Worm (Caenorhabditis elegans): ENCODE data around the gene Y110A2AL.7.
"Not testable (repeated sequence)": the region's sequence is repeated elsewhere in the genome, so short reads cannot be mapped to it uniquely, and the experiment has no call there.

Y110A2AL.7 gene

ce11 chrII:2861385-2862099 lies 18.6 kb upstream of the Y110A2AL.7 start:
- TF ChIP-seq dao-5 (tag; optimal IDR thresholded peaks at IDR 0.05) (peak; percentile 6), W03F9.2 (tag; optimal IDR thresholded peaks at IDR 0.05) (no peak)

DNA sequence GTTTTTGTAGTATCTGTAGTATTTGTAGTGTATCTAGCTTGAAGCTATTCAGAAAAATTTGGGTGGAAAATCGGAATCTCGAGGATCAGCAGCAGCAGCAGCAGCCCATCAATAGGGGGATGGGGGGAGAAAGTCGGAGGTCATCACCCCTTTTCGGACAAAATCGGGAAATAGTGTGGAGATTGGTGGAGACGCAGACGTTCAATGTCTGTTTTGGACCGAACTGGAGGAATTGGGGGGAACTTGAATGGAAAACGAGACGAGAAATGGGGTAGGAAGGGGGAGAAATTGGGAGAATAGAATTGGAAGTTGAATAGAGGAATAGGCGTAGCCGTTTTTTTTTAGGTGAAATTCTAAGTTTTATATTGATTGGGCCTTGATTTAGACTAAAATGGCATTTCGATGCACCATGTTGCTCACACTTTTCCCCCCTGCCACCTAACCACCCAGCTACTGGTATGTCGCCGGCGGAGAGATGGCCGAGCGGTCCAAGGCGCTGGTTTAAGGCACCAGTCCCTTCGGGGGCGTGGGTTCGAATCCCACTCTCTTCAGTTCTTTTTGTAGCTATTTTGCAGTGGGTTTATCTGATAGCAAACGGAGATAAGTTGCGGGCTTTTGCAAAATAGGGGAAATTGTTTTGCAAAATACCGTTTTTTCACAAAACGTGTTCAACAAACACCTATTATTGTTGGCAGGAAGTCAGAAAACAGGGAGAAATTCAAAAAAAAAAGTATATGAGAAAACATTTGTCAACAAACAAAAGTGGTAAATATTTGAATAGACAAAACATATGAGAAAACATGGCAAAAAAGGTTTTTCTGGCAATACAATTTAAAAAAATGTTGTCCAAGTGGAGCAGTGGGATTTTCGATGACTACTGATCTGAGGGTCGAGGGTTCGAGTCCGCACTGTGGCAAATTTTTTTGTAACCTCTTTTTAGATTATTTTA lies 17.2 kb upstream of the Y110A2AL.7 start:
- TF ChIP-seq him-1 (tag; optimal IDR thresholded peaks at IDR 0.05) (no peak), dao-5 (tag; optimal IDR thresholded peaks at IDR 0.05) (peak; percentile 26), W03F9.2 (tag; optimal IDR thresholded peaks at IDR 0.05) (no peak)

- TF ChIP-seq him-1 (tag; optimal IDR thresholded peaks at IDR 0.05) (no peak), dao-5 (tag; optimal IDR thresholded peaks at IDR 0.05) (no peak), W03F9.2 (tag; optimal IDR thresholded peaks at IDR 0.05) (no peak)
Measured at ce11 chrII:2859315-2859714, 16.3 kb upstream of the Y110A2AL.7 start.

- TF ChIP-seq W03F9.2 (tag; optimal IDR thresholded peaks at IDR 0.05) = no peak
- no peak for TF ChIP-seq dao-5 (tag; optimal IDR thresholded peaks at IDR 0.05)
- no peak for TF ChIP-seq him-1 (tag; optimal IDR thresholded peaks at IDR 0.05)
Measured at ce11 chrII:2858851-2859250, 15.9 kb upstream of the Y110A2AL.7 start.

DNA sequence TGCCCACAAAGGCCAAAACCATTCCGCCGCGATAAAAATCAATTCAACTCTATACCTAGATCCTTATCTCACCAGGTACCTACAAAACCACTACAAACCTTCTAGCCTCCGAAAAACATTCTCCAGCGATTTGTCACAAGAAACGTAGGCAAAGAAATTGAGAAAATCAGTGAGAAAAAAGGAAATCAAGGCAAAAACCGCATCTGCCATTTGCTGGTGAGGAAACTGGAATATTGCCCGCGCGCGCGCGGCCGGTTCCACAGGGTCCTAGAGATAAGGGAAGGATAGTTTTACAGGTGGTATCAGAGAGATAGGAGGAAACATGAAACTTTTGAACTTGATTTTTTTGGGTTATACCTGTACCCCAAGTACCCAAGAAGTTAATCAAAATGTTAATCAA lies 14.6 kb upstream of the Y110A2AL.7 start:
- TF ChIP-seq him-1 (tag; optimal IDR thresholded peaks at IDR 0.05) (no peak), W03F9.2 (tag; optimal IDR thresholded peaks at IDR 0.05) (no peak), dao-5 (tag; optimal IDR thresholded peaks at IDR 0.05) (no peak)

DNA sequence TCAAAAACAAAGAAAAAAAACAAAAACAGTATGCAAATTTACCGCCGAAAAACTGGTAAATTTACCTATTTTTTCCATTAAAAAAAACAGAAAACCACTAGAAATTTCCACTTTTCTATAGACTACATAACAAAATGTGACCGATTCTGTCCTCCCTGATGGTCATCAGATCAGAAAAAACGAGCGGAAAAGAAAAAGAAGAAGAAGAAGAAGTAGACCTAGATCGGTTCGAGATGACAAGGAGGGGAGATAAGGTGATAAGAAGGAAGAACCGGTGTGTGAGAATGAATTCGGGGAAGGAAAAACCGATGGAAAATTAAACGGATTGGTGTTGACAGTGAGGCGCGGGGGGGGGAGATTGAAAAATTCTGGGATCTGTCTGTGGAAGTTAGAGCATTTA lies 13.1 kb upstream of the Y110A2AL.7 start:
- no peak for TF ChIP-seq W03F9.2 (tag; optimal IDR thresholded peaks at IDR 0.05)
- no peak for TF ChIP-seq dao-5 (tag; optimal IDR thresholded peaks at IDR 0.05)
- TF ChIP-seq him-1 (tag; optimal IDR thresholded peaks at IDR 0.05) = no peak

DNA sequence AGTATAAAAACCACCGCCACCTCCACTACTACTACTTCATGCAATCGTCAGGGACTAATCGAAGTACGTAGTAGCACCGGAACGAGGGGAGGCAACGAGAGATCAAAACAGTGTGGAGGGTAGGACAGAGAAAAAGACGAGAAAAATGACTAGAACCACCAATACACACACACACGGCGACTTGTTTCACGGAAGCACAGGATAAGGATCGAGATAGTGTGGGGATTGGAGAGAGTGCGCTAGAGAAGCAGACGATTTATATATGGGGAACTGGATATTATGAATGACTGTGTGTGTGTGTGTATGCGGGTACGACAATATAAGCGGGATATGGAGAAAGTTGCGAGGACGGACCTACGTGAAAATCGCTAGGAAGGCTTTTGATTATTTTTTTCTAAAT lies 11.8 kb upstream of the Y110A2AL.7 start:
- TF ChIP-seq dao-5 (tag; optimal IDR thresholded peaks at IDR 0.05) = no peak
- TF ChIP-seq W03F9.2 (tag; optimal IDR thresholded peaks at IDR 0.05) = no peak
- no peak for TF ChIP-seq him-1 (tag; optimal IDR thresholded peaks at IDR 0.05)

DNA sequence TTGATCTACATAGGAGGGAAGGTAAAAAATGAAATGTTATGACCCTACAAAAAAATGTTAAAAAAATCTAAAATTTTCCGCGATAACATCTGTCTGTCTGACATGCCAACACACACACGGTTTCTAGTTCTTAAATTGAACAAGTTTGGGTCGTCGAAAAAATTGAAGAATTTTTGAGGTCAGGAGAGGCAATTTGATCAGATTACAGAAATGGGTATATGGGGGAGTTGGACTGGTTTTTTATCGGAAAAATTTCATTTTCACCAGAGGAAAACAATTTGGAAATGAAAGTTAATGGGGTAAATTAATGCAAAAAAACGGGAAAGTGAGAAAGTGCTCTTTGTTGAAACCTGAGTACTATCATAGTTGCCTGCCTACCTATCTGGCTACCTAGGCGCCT lies 10.8 kb upstream of the Y110A2AL.7 start:
- TF ChIP-seq him-1 (tag; optimal IDR thresholded peaks at IDR 0.05) (no peak), dao-5 (tag; optimal IDR thresholded peaks at IDR 0.05) (no peak), W03F9.2 (tag; optimal IDR thresholded peaks at IDR 0.05) (no peak)

DNA sequence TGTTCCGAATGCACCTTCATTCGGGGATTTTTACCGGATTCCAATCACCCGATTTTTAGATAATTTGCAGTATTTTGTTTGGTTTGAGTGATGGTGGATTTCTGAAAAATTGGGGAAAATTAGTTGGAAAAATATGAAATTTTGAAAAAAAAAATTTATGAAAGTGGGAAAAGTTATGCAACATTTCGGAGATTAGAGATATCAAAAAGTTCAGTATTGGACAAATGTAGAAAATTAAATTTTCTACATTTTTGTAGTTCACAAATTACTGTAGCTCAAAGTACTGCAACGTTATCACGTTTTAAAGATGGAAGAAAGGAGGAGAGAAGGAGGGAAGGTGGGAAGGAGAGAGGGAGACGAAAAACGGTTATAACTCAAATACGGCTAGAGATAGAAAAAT lies 9.5 kb upstream of the Y110A2AL.7 start, which contains the start of gene ptc-3:
TSS of gene ptc-3 (minus strand) at position 101 of the 400 bp plus-strand sequence.
- TF ChIP-seq dao-5 (tag; optimal IDR thresholded peaks at IDR 0.05) (no peak), him-1 (tag; optimal IDR thresholded peaks at IDR 0.05) (no peak)

DNA sequence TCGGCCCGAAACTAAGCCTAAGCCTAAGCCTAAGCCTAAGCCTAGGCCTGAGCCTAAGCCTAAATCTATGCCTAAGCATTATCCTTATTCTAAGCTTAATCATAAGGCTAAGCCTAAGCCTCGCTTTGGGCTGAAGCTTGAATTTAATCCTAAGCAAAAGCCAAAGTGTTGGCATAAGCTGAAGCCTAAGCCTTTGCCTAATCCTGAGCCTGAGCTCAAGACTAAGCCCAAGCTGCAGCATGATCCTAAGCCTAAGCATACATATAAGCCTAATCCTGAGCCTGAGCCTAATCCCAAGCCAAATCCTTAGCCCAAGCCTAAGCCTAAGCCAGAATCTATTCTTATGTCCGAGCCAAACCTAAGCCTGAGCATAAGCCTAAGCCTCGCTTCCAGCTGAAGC lies 3.6 kb upstream of the Y110A2AL.7 start:
- no peak for TF ChIP-seq W03F9.2 (tag; optimal IDR thresholded peaks at IDR 0.05)
- TF ChIP-seq him-1 (tag; optimal IDR thresholded peaks at IDR 0.05) = no peak
- TF ChIP-seq dao-5 (tag; optimal IDR thresholded peaks at IDR 0.05) = no peak

DNA sequence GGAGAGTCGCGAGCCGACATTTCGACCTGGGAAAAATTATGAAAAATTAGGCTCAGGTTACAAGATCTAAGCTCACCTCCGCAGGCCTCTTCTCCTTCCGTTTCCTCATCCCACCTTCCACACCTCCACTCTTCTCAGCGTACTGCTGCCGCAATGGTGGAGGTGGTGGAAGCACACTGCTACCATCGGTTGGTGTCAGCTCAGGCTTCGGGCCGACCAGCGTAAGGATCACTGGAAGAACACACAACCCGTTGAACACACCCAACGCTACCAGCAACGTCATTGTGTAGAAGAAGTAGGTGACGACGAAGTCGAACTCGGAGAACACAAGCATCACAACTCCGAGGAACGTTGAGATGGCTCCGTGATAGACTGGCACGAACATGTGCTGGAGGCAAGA lies 2.7 kb upstream of the Y110A2AL.7 start:
- TF ChIP-seq W03F9.2 (tag; optimal IDR thresholded peaks at IDR 0.05) (no peak), him-1 (tag; optimal IDR thresholded peaks at IDR 0.05) (no peak), dao-5 (tag; optimal IDR thresholded peaks at IDR 0.05) (no peak)

ce11 chrII:2841529-2841928 lies 1.5 kb downstream of the Y110A2AL.7 start, which contains the start of gene Y110A2AL.6:
TSS of gene Y110A2AL.6 (minus strand) at chrII:2841629.
- no peak for TF ChIP-seq him-1 (tag; optimal IDR thresholded peaks at IDR 0.05)

ce11 chrII:2839004-2839403 lies 4.0 kb downstream of the Y110A2AL.7 start, which contains the start of gene Y110A2AL.4:
TSS of gene Y110A2AL.4 (plus strand) at chrII:2839304.
- not testable (repeated sequence) for TF ChIP-seq dao-5, him-1, W03F9.2 (tag; optimal IDR thresholded peaks at IDR 0.05)

ce11 chrII:2836853-2837252 lies 6.1 kb downstream of the Y110A2AL.7 start, which contains the start of gene K12H6.7:
TSS of gene K12H6.7 (minus strand) at chrII:2836953.
- TF ChIP-seq W03F9.2 (tag; optimal IDR thresholded peaks at IDR 0.05) (no peak), dao-5 (tag; optimal IDR thresholded peaks at IDR 0.05) (no peak), him-1 (tag; optimal IDR thresholded peaks at IDR 0.05) (no peak)
